Fruit fly (Drosophila melanogaster) whole organism, wandering third instar larva: Measurements from ENCODE around the gene CG9698.

Experiments used
- Abd-B ChIP-seq: fragments of >200 bp; optimal IDR thresholded peaks from 2 replicates; lab custom pipeline; 2017; ENCODE audit warnings: missing biosample characterization, missing genetic modification characterization
- CG32264 ChIP-seq: fragments of 200-800 bp; sonication (Bioruptor generic); optimal IDR thresholded peaks from 2 replicates; lab custom pipeline; 2016; ENCODE audit warnings: missing biosample characterization, missing genetic modification characterization
- GATAd ChIP-seq: sonication (Bioruptor generic); optimal IDR thresholded peaks from 2 replicates; lab custom pipeline; 2016; ENCODE audit warnings: missing biosample characterization, missing genetic modification characterization
- HLH106 ChIP-seq: fragments of 200-800 bp; optimal IDR thresholded peaks from 3 replicates; lab custom pipeline; 2019; ENCODE audit warnings: missing biosample characterization, mild to moderate bottlenecking, missing genetic modification characterization, moderate library complexity
- Jra ChIP-seq: sonication (Bioruptor generic); optimal IDR thresholded peaks from 2 replicates; lab custom pipeline; 2016; ENCODE audit warnings: missing biosample characterization, missing genetic modification characterization
- N ChIP-seq: fragments of >200 bp; optimal IDR thresholded peaks from 2 replicates; lab custom pipeline; 2018; ENCODE audit warnings: missing biosample characterization, missing external identifiers, missing genetic modification characterization
- OdsH ChIP-seq: fragments of 200-800 bp; sonication (Bioruptor generic); optimal IDR thresholded peaks from 2 replicates; lab custom pipeline; 2016; ENCODE audit warnings: missing biosample characterization, mild to moderate bottlenecking, missing genetic modification characterization
- br ChIP-seq: fragments of 200-800 bp; sonication (Bioruptor generic); optimal IDR thresholded peaks from 2 replicates; lab custom pipeline; 2016; ENCODE audit warnings: missing biosample characterization, missing genetic modification characterization
- brk ChIP-seq: fragments of 200-800 bp; sonication (Bioruptor generic); optimal IDR thresholded peaks from 2 replicates; lab custom pipeline; 2016; ENCODE audit warnings: missing biosample characterization, mild to moderate bottlenecking, missing genetic modification characterization
- dl ChIP-seq, 2 experiments: fragments of 175-275, 200-275 bp in 1 of 2; fragments of 200-275 bp in 1 of 2; sonication (Bioruptor generic); optimal IDR thresholded peaks; lab custom pipeline; 2018; ENCODE audit warnings: mild to moderate bottlenecking in 2 of 2, missing biosample characterization in 2 of 2, missing genetic modification characterization in 2 of 2, moderate library complexity in 2 of 2; ENCODE audit not compliant: partially characterized antibody in 2 of 2, insufficient read depth in 1 of 2
- dsf ChIP-seq: sonication (Bioruptor generic); optimal IDR thresholded peaks from 2 replicates; lab custom pipeline; 2016; ENCODE audit warnings: missing biosample characterization, missing genetic modification characterization, borderline replicate concordance
- foxo ChIP-seq, 2 experiments: fragments of 200-800 bp; sonication (Bioruptor generic); optimal IDR thresholded peaks; 2 replicates in 1 of 2; 3 replicates in 1 of 2; lab custom pipeline; 2016 to 2017; ENCODE audit warnings: missing biosample characterization in 2 of 2, missing genetic modification characterization in 2 of 2
- fru ChIP-seq: fragments of 200-800 bp; sonication (Bioruptor generic); optimal IDR thresholded peaks from 3 replicates; lab custom pipeline; 2016; ENCODE audit warnings: missing biosample characterization, mild to moderate bottlenecking, missing genetic modification characterization
- jim ChIP-seq: fragments of 175-275, 200-325 bp; sonication (Bioruptor generic); optimal IDR thresholded peaks from 2 replicates; lab custom pipeline; 2016; ENCODE audit warnings: missing biosample characterization, mild to moderate bottlenecking, missing genetic modification characterization
- sage ChIP-seq: fragments of 200-800 bp; sonication (Bioruptor generic); optimal IDR thresholded peaks from 2 replicates; lab custom pipeline; 2016; ENCODE audit warnings: missing biosample characterization, mild to moderate bottlenecking, missing genetic modification characterization
- usp ChIP-seq: fragments of >200 bp; optimal IDR thresholded peaks from 2 replicates; lab custom pipeline; 2017; ENCODE audit warnings: missing biosample characterization, missing genetic modification characterization
- woc ChIP-seq: sonication (Bioruptor generic); optimal IDR thresholded peaks from 2 replicates; lab custom pipeline; 2016; ENCODE audit warnings: missing biosample characterization, mild to moderate bottlenecking, missing genetic modification characterization

Gene CG9698

dm6 chr3R:30564479-30564878 lies 49.9 kb downstream of the CG9698 start:
- peak; percentile 4 for TF ChIP-seq OdsH (GFP tag; lab: Kevin White, UChicago)
- TF ChIP-seq brk (GFP tag; lab: Kevin White, UChicago): no peak

- TF ChIP-seq foxo (GFP tag; optimal IDR thresholded peaks at IDR 0.05; lab: Kevin White, UChicago) (no peak), HLH106 (tag; lab: Kevin White, UChicago) (no peak), Jra (no peak), br (GFP tag; lab: Kevin White, UChicago) (no peak), Abd-B (GFP tag; lab: Kevin White, UChicago) (no peak), sage (GFP tag; lab: Kevin White, UChicago) (no peak), jim (GFP tag; lab: Kevin White, UChicago) (no peak), fru (GFP tag; lab: Kevin White, UChicago) (no peak), usp (GFP tag; lab: Kevin White, UChicago) (no peak), CG32264 (GFP tag; lab: Kevin White, UChicago) (no peak), dl (GFP tag; optimal IDR thresholded peaks at IDR 0.05; lab: Kevin White, UChicago; ENCODE audit: insufficient read depth in 1 of 2, partially characterized antibody in 2 of 2) (no peak), N (no peak), dsf (no peak), woc (no peak), GATAd (GFP tag; lab: Kevin White, UChicago) (no peak)
- TF ChIP-seq, all 38 proteins: peak for 0
Observed at dm6 chr3R:30566181-30566902, 51.8 kb downstream of the CG9698 start.
